Worm (Caenorhabditis elegans): ENCODE measurements around the gene best-23.

Gene best-23

DNA sequence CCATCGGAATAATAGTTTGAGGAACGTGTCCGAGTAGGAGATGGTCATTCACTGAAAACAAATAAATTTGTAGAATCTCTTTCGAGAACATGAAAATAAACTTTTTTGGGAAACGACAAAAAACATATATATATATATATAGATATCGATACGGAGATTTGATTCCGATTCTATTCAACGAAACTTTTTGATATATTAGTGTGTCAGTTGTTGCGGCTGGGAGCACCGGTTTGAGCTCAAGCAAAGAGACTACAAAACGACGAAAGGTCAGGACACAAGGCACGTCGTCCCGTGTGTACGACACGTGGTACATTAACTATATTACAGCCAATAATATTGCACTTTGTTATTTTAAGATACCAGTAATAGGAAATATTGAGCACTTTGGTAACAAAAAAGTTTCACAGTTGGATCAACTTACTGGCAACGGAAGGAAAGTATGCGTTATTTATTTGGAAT lies at the start of gene best-23:
Gene best-23, minus strand, starts transcription at position 51 of the 459 bp plus-strand sequence.
- TF ChIP-seq med-1 (GFP tag; optimal IDR thresholded peaks at IDR 0.05; ENCODE audit: insufficient read depth) (no peak), ref-1 (GFP tag; conservative IDR thresholded peaks at IDR 0.05) (no peak), cog-1 (tag; optimal IDR thresholded peaks at IDR 0.05) (no peak), tab-1 (GFP tag; IDR thresholded peaks at IDR 0.05) (no peak), ztf-29 (GFP tag; IDR thresholded peaks at IDR 0.05) (no peak), klf-2 (GFP tag; conservative IDR thresholded peaks at IDR 0.05) (no peak)

DNA sequence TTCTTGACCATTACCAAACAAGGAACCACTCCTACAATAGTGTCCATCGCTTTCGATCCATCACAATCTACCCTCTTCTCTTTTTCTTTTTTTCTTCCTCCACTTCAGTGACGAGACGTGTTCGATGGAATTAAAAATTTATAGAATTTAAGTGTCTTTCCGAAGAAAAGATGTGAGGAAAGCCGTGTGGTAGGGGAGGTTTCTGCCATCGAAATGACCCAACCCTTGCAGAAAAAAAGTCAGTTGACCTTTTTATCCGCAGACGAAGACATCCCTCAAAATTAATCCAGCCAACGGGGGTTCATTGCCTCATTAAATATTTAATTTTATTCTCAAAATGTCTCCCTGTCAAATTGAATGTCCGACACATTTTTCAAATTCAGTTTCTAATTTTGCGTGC lies 48.2 kb upstream of the best-23 start:
- TF ChIP-seq klf-2 (GFP tag; conservative IDR thresholded peaks at IDR 0.05) (no peak), ref-1 (GFP tag; conservative IDR thresholded peaks at IDR 0.05) (no peak), ztf-23 (GFP tag; IDR thresholded peaks at IDR 0.05) (no peak), cog-1 (tag; optimal IDR thresholded peaks at IDR 0.05) (no peak), ztf-29 (GFP tag; IDR thresholded peaks at IDR 0.05) (no peak), flt-1 (GFP tag; IDR thresholded peaks at IDR 0.05) (no peak), T22C8.4 (GFP tag; IDR thresholded peaks at IDR 0.05) (no peak), med-1 (GFP tag; optimal IDR thresholded peaks at IDR 0.05; ENCODE audit: insufficient read depth) (no peak), tab-1 (GFP tag; IDR thresholded peaks at IDR 0.05) (no peak)

DNA sequence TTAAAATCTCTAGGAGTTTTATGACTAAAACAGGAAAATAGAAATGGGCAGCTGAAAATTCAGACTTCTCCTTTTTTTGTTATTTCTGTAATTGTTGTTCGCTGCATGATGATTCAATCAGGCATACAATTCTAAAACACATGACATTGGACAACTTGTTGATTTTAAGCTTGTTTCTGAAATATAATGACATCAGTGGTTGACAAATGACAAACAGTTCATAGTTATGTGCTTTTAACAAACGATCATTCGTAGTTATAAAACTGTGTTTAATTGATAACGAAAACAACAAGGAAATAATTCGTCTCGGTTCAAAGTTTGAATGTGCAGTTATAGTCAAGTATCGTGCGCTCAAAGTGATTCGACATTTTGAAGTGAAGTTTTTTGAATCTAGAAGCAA lies 40.9 kb upstream of the best-23 start:
- TF ChIP-seq tab-1 (GFP tag; IDR thresholded peaks at IDR 0.05) (no peak), med-1 (GFP tag; optimal IDR thresholded peaks at IDR 0.05; ENCODE audit: insufficient read depth) (no peak), klf-2 (GFP tag; conservative IDR thresholded peaks at IDR 0.05) (no peak), flt-1 (GFP tag; IDR thresholded peaks at IDR 0.05) (no peak), ref-1 (GFP tag; conservative IDR thresholded peaks at IDR 0.05) (no peak), T22C8.4 (GFP tag; IDR thresholded peaks at IDR 0.05) (no peak), ztf-23 (GFP tag; IDR thresholded peaks at IDR 0.05) (no peak), ztf-29 (GFP tag; IDR thresholded peaks at IDR 0.05) (no peak), cog-1 (tag; optimal IDR thresholded peaks at IDR 0.05) (no peak)

DNA sequence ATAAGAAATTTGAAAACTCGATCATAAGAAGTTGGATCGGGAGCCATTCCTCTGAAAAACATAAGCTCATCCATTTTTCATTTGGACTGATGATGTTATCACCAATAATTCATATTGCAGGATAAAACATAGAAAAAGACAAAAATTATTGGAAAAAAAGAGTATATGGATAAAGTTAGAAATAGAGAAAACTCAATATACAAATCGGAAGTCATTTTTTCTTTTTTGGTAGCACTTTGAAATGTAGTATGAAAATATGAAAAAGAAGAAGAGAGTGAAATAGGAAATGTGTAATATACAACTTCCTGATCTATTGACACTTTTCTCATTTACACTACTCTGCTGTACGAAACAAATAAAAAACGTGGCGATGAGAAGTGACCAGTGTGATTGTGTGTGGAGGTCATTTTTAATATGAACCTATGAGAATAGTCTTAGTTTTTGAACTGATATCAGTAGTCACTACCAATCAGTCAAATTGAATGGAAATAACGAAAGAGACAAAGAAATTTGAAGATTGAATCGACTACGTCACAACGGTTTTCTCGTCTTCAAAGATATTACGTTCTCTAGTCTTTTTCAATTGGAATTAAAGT lies 39.5 kb upstream of the best-23 start, which contains the start of gene ZK669.5:
Gene ZK669.5, minus strand, starts transcription at position 51 of the 596 bp plus-strand sequence.
- no peak for TF ChIP-seq cog-1 (tag; optimal IDR thresholded peaks at IDR 0.05)
- no peak for TF ChIP-seq T22C8.4 (GFP tag; IDR thresholded peaks at IDR 0.05)
- no peak for TF ChIP-seq ztf-23 (GFP tag; IDR thresholded peaks at IDR 0.05)
- TF ChIP-seq med-1 (GFP tag; optimal IDR thresholded peaks at IDR 0.05; ENCODE audit: insufficient read depth) = no peak
- no peak for TF ChIP-seq flt-1 (GFP tag; IDR thresholded peaks at IDR 0.05)
- TF ChIP-seq ztf-29 (GFP tag; IDR thresholded peaks at IDR 0.05) = no peak
- no peak for TF ChIP-seq tab-1 (GFP tag; IDR thresholded peaks at IDR 0.05)
- no peak for TF ChIP-seq klf-2 (GFP tag; conservative IDR thresholded peaks at IDR 0.05)
- no peak for TF ChIP-seq ref-1 (GFP tag; conservative IDR thresholded peaks at IDR 0.05)

DNA sequence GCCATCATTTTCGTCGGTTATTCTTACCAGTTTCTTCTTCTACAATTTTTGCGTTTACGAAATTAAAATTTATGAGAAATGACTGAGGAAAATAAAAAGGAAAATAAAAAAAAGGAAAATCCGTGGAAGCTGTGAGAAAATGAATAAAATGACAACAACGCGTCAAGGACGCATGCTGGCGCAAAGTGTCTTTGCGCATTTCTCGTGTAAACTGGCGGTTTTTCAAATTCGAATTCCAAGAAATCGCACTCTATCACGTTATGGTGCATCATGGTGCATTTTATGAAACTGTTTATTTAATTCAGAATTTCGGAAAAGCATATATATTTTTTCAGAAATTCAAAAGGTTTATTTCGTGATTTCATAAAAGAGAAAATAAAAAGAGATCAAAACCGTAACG lies 37.8 kb upstream of the best-23 start, which contains the start of gene dbt-1:
Gene dbt-1, minus strand, starts transcription at position 39 of the 400 bp plus-strand sequence.
- peak; percentile 21 for TF ChIP-seq cog-1 (tag; optimal IDR thresholded peaks at IDR 0.05)
- no peak for TF ChIP-seq tab-1 (GFP tag; IDR thresholded peaks at IDR 0.05)
- no peak for TF ChIP-seq flt-1 (GFP tag; IDR thresholded peaks at IDR 0.05)
- TF ChIP-seq ztf-29 (GFP tag; IDR thresholded peaks at IDR 0.05) = no peak
- no peak for TF ChIP-seq klf-2 (GFP tag; conservative IDR thresholded peaks at IDR 0.05)

DNA sequence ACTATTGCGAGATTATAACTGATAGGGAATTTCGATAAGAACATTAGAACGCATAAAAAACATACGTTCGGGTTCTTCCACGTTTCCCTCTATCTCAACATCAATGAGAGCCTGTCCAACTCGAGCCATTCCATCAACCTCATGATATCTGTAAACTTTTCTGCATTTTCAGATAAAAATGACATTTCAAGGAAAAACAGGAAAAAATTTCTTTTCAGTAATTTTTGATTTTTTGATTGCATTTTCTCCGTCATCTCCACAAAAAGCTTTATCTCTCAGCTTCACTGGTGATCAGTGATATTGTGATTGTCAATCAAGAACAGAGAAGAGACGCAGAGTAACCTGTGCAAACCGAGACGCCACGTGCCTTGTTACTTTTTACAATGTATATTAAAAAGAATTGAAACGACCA lies 37.0 kb upstream of the best-23 start:
- no peak for TF ChIP-seq tab-1 (GFP tag; IDR thresholded peaks at IDR 0.05)
- no peak for TF ChIP-seq cog-1 (tag; optimal IDR thresholded peaks at IDR 0.05)
- TF ChIP-seq flt-1 (GFP tag; IDR thresholded peaks at IDR 0.05) = no peak
- no peak for TF ChIP-seq T22C8.4 (GFP tag; IDR thresholded peaks at IDR 0.05)
- TF ChIP-seq ztf-23 (GFP tag; IDR thresholded peaks at IDR 0.05) = no peak
- no peak for TF ChIP-seq klf-2 (GFP tag; conservative IDR thresholded peaks at IDR 0.05)
- TF ChIP-seq ztf-29 (GFP tag; IDR thresholded peaks at IDR 0.05) = no peak

DNA sequence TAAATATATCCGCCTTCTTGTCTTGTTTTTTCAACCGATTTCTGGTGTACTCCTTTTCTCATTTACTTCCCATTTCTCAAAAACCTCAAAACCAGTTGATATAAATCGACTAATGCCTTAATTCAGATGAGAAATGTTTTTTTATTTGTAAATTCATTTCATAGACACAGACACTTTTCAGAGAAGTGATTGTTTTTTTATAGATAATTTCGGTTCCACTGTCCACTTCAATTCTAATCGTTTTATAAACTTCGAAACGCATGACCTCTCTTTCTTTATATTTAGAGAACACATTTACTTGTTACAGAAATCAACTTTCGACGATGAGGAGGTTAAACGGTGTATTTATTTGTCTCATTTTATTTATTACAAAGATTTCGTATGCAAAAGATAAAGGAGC lies 33.5 kb upstream of the best-23 start, which contains the start of gene ZK669.3:
Gene ZK669.3, plus strand, starts transcription at position 301 of the 400 bp plus-strand sequence.
- TF ChIP-seq med-1 (GFP tag; optimal IDR thresholded peaks at IDR 0.05; ENCODE audit: insufficient read depth) (no peak), tab-1 (GFP tag; IDR thresholded peaks at IDR 0.05) (no peak), ztf-23 (GFP tag; IDR thresholded peaks at IDR 0.05) (no peak)

DNA sequence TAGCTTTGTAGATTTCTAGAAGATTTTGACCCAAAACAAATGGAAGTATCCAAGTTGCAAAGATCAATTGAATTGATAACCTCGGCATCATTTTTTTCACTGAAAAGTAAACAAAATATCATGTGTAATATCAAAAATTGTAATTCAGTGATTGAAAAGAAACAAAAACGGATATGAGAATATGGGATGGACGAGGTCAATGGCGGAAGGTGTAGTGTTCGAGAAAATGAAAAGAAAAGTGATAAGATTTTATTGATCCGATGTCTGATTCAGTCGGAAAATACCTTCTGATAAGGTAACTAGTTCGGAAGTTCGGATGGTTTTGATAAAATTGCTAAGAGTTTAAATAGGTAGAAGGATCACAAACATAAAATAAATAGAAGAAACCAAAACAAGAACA lies 30.7 kb upstream of the best-23 start, which contains the start of gene ZK669.2:
Gene ZK669.2, minus strand, starts transcription at position 101 of the 400 bp plus-strand sequence.
- TF ChIP-seq cog-1 (tag; optimal IDR thresholded peaks at IDR 0.05) (no peak), klf-2 (GFP tag; conservative IDR thresholded peaks at IDR 0.05) (no peak)

DNA sequence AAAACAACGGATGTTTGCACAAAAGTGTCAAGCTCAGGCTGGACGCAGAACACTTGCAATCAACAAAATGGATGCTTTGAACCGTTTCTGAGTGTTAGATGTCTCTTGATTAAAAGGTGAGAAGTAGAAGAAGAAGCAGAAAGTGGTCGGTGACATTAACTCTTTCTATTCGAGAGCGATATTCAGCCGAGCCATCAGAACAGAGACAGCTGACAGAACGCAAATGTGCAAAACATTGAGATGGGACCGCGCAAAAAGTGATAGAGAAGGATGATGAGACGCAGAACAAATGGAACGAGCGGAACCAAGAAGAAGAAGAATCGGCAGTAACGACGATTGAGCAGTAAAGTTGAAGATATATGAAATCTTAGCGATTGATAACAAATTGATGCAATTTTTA lies 28.2 kb upstream of the best-23 start:
- TF ChIP-seq med-1 (GFP tag; optimal IDR thresholded peaks at IDR 0.05; ENCODE audit: insufficient read depth) (no peak), ref-1 (GFP tag; conservative IDR thresholded peaks at IDR 0.05) (no peak), T22C8.4 (GFP tag; IDR thresholded peaks at IDR 0.05) (no peak), tab-1 (GFP tag; IDR thresholded peaks at IDR 0.05) (no peak), klf-2 (GFP tag; conservative IDR thresholded peaks at IDR 0.05) (no peak), ztf-29 (GFP tag; IDR thresholded peaks at IDR 0.05) (no peak), flt-1 (GFP tag; IDR thresholded peaks at IDR 0.05) (no peak), cog-1 (tag; optimal IDR thresholded peaks at IDR 0.05) (no peak), ztf-23 (GFP tag; IDR thresholded peaks at IDR 0.05) (no peak)

DNA sequence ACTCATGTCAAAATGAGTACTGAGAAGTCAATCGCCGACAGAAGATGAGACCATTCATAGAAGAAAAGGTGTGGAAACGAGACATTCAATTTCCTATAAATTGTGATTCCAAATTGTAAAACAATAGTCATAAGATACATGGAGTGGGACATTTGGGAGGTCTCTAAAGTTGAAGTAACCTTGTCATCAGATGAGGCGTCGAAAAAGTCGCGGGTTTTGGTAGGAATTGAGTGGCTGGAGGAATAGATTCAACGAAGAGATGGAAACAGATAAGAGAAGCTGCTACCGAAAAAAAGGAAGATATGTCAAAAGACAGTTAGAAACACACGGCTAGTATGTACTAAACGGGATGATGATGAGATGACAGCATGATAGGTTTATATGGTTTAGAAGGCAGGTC lies 23.3 kb upstream of the best-23 start:
- no peak for TF ChIP-seq tab-1 (GFP tag; IDR thresholded peaks at IDR 0.05)
- no peak for TF ChIP-seq med-1 (GFP tag; optimal IDR thresholded peaks at IDR 0.05; ENCODE audit: insufficient read depth)
- no peak for TF ChIP-seq klf-2 (GFP tag; conservative IDR thresholded peaks at IDR 0.05)
- no peak for TF ChIP-seq cog-1 (tag; optimal IDR thresholded peaks at IDR 0.05)
- no peak for TF ChIP-seq T22C8.4 (GFP tag; IDR thresholded peaks at IDR 0.05)
- TF ChIP-seq ztf-29 (GFP tag; IDR thresholded peaks at IDR 0.05) = no peak
- TF ChIP-seq ref-1 (GFP tag; conservative IDR thresholded peaks at IDR 0.05) = no peak
- TF ChIP-seq ztf-23 (GFP tag; IDR thresholded peaks at IDR 0.05) = no peak

Data from whole organism, midembryonic.